Worm (Caenorhabditis elegans): ENCODE data around the gene H37A05.2.

DNA sequence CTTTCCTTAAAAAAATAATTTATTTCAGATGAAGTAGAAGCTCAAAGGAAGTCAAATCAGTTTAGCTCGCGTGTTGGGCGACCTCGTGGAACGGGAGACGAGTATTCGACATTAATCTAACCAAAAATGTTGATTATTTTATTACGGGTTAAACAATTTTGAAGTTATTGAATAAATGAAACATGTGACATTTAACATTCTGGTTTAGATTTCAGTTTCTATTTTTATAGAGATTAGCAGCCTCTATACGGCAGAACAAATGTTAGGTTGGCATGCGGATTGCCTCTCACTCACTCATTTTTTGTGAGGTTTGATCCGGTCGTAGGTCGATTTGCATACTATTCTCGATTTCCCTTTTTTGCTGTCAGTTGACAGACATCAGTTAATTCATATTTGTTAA, 49.6 kb downstream of the H37A05.2 start, which contains the start of gene F53F4.1:
- TF ChIP-seq snpc-4 (GFP tag; optimal IDR thresholded peaks at IDR 0.05) (no peak), snpc-4 (tag; optimal IDR thresholded peaks at IDR 0.05) (no peak), lin-54 (GFP tag; optimal IDR thresholded peaks at IDR 0.05) (no peak), egrh-3 (GFP tag; IDR thresholded peaks at IDR 0.05) (no peak), ceh-91 (GFP tag; IDR thresholded peaks at IDR 0.05) (no peak), unc-62 (GFP tag; optimal IDR thresholded peaks at IDR 0.05) (no peak), attf-3 (GFP tag; conservative IDR thresholded peaks at IDR 0.05) (no peak), ama-1 (optimal IDR thresholded peaks at IDR 0.05) (no peak), ama-1 (GFP tag; optimal IDR thresholded peaks at IDR 0.05) (no peak), tlf-1 (GFP tag; optimal IDR thresholded peaks at IDR 0.05) (no peak), nfya-2 (GFP tag; IDR thresholded peaks at IDR 0.05) (no peak), let-526 (GFP tag; IDR thresholded peaks at IDR 0.05) (no peak), nhr-80 (tag; optimal IDR thresholded peaks at IDR 0.05) (no peak), madf-8 (GFP tag; conservative IDR thresholded peaks at IDR 0.05) (no peak)
